Worm (Caenorhabditis elegans) whole organism, L1 larva: ENCODE results near the gene sri-61.
"Not testable (repeated sequence)": the region's sequence is repeated elsewhere in the genome, so short reads cannot be mapped to it uniquely, and the experiment has no call there.

ENCODE experiments used
- C34B4.2 ChIP-seq: sonication (generic microtip); optimal IDR thresholded peaks from 2 replicates; lab custom pipeline; 2017; ENCODE audit warnings: mild to moderate bottlenecking, missing genetic modification characterization, missing compliant biosample characterization
- aly-2 ChIP-seq: fragments of 150-350 bp; optimal IDR thresholded peaks from 2 replicates; lab custom pipeline; 2014; ENCODE audit warnings: missing biosample characterization, missing genetic modification characterization
- blmp-1 ChIP-seq: fragments of 150-350 bp; optimal IDR thresholded peaks from 2 replicates; lab custom pipeline; 2014; ENCODE audit warnings: missing biosample characterization, missing genetic modification characterization
- ceh-63 ChIP-seq: fragments of 200-800 bp; sonication (Bioruptor generic); optimal IDR thresholded peaks from 2 replicates; lab custom pipeline; 2018; ENCODE audit warnings: mild to moderate bottlenecking, missing genetic modification characterization, missing compliant biosample characterization
- ceh-82 ChIP-seq, 3 experiments: fragments of 150-350 bp in 1 of 3; sonication (generic microtip) in 2 of 3; optimal IDR thresholded peaks; 2 replicates each; lab custom pipeline; 2014 to 2017; ENCODE audit warnings: missing biosample characterization in 3 of 3, missing genetic modification characterization in 3 of 3
- ceh-90 ChIP-seq: sonication (generic microtip); optimal IDR thresholded peaks from 2 replicates; lab custom pipeline; 2016; ENCODE audit warnings: missing genetic modification characterization, missing compliant biosample characterization
- dsc-1 ChIP-seq: sonication (generic microtip); optimal IDR thresholded peaks from 2 replicates; lab custom pipeline; 2016; ENCODE audit warnings: mild to moderate bottlenecking, missing genetic modification characterization, missing compliant biosample characterization
- efl-1 ChIP-seq, 4 experiments: fragments of 150-350 bp; optimal IDR thresholded peaks in 3 of 4; peaks in 1 of 4; 1 replicate in 1 of 4; 2 replicates in 3 of 4; lab custom pipeline; 2014; ENCODE audit warnings: missing biosample characterization in 2 of 4, missing genetic modification characterization in 2 of 4, missing genetic modification reagents in 2 of 4
- egl-13 ChIP-seq: sonication (generic microtip); optimal IDR thresholded peaks from 2 replicates; lab custom pipeline; 2016; ENCODE audit warnings: missing genotype, missing genetic modification reagents, missing genetic modification characterization, missing compliant biosample characterization
- elt-3 ChIP-seq, 6 experiments: fragments of 150-350 bp in 1 of 6; sonication (generic microtip); optimal IDR thresholded peaks; 2 replicates each; lab custom pipeline; 2017 to 2018; ENCODE audit warnings: missing biosample characterization in 6 of 6, missing genetic modification characterization in 6 of 6, inconsistent platforms in 1 of 6
- fkh-10 ChIP-seq: sonication (generic microtip); optimal IDR thresholded peaks from 2 replicates; lab custom pipeline; 2017; ENCODE audit warnings: missing biosample characterization, missing genetic modification reagents, missing genetic modification characterization
- fkh-4 ChIP-seq: sonication (generic microtip); optimal IDR thresholded peaks from 2 replicates; lab custom pipeline; 2016; ENCODE audit warnings: missing compliant biosample characterization, missing genetic modification characterization, borderline replicate concordance
- fkh-8 ChIP-seq: sonication (generic microtip); optimal IDR thresholded peaks from 2 replicates; lab custom pipeline; 2016; ENCODE audit warnings: mild to moderate bottlenecking, missing genetic modification characterization, missing compliant biosample characterization
- grh-1 ChIP-seq: fragments of 200-800 bp; sonication (Bioruptor generic); IDR thresholded peaks from 2 replicates; pipeline ENCODE4 v1.3.6; 2022; ENCODE audit warnings: missing genetic modification reagents, missing genetic modification characterization, missing compliant biosample characterization
- hlh-17 ChIP-seq: fragments of 200-800 bp; sonication (Bioruptor generic); optimal IDR thresholded peaks from 2 replicates; lab custom pipeline; 2018; ENCODE audit warnings: missing genetic modification characterization, mild to moderate bottlenecking, missing compliant biosample characterization, moderate library complexity, borderline replicate concordance
- irx-1 ChIP-seq: sonication (generic microtip); optimal IDR thresholded peaks from 2 replicates; lab custom pipeline; 2016; ENCODE audit warnings: missing genetic modification characterization, missing compliant biosample characterization
- isw-1 ChIP-seq: fragments of 200-800 bp; sonication (Bioruptor generic); IDR thresholded peaks from 2 replicates; pipeline ENCODE4 v1.3.6; 2022; ENCODE audit warnings: missing genetic modification characterization, missing compliant biosample characterization
- lin-13 ChIP-seq: fragments of 150-350 bp; optimal IDR thresholded peaks from 2 replicates; lab custom pipeline; 2014; ENCODE audit warnings: missing biosample characterization, missing genetic modification reagents, missing genetic modification characterization
- lin-14 ChIP-seq: fragments of 200-800 bp; sonication (Bioruptor generic); optimal IDR thresholded peaks from 2 replicates; lab custom pipeline; 2018; ENCODE audit warnings: mild to moderate bottlenecking, missing genetic modification characterization, moderate library complexity, missing compliant biosample characterization
- lin-39 ChIP-seq: fragments of 150-350 bp; optimal IDR thresholded peaks from 2 replicates; lab custom pipeline; 2014; ENCODE audit warnings: missing biosample characterization, missing genetic modification reagents, missing genetic modification characterization
- lsy-2 ChIP-seq, 2 experiments: fragments of 150-350 bp; optimal IDR thresholded peaks; 2 replicates each; lab custom pipeline; 2014; ENCODE audit warnings: missing biosample characterization in 2 of 2, missing genetic modification characterization in 2 of 2
- mdl-1 ChIP-seq, 2 experiments: fragments of 150-350 bp; optimal IDR thresholded peaks; 2 replicates each; lab custom pipeline; 2014 to 2017; ENCODE audit warnings: missing biosample characterization in 2 of 2, missing genetic modification characterization in 2 of 2, inconsistent platforms in 1 of 2
- mef-2 ChIP-seq: fragments of 150-350 bp; optimal IDR thresholded peaks from 2 replicates; lab custom pipeline; 2014; ENCODE audit warnings: missing biosample characterization, missing genetic modification characterization
- nhr-19 ChIP-seq: fragments of 200-800 bp; sonication (Bioruptor generic); conservative IDR thresholded peaks from 2 replicates; pipeline ENCODE4 v1.3.6; 2022; ENCODE audit warnings: missing genetic modification characterization, missing compliant biosample characterization
- nhr-71 ChIP-seq: sonication (generic microtip); optimal IDR thresholded peaks from 2 replicates; lab custom pipeline; 2016; ENCODE audit warnings: mild to moderate bottlenecking, missing genetic modification characterization, moderate library complexity, missing compliant biosample characterization
- nhr-84 ChIP-seq: sonication (generic microtip); optimal IDR thresholded peaks from 2 replicates; lab custom pipeline; 2017; ENCODE audit warnings: missing biosample characterization, missing genetic modification characterization
- nhr-85 ChIP-seq: sonication (generic microtip); peaks from one replicate; lab custom pipeline; 2016; ENCODE audit warnings: missing genetic modification characterization, inconsistent platforms, missing compliant biosample characterization
- rnt-1 ChIP-seq: sonication (generic microtip); optimal IDR thresholded peaks from 2 replicates; lab custom pipeline; 2016; ENCODE audit warnings: mild to moderate bottlenecking, missing genetic modification characterization, moderate library complexity, missing compliant biosample characterization
- snu-23 ChIP-seq: sonication (generic microtip); optimal IDR thresholded peaks from 2 replicates; lab custom pipeline; 2016; ENCODE audit warnings: missing genetic modification characterization, missing compliant biosample characterization
- swsn-7 ChIP-seq: sonication (generic microtip); optimal IDR thresholded peaks from 2 replicates; lab custom pipeline; 2016; ENCODE audit warnings: missing genetic modification characterization, missing compliant biosample characterization
- tbx-2 ChIP-seq: sonication (generic microtip); optimal IDR thresholded peaks from 2 replicates; lab custom pipeline; 2016; ENCODE audit warnings: missing genetic modification characterization, missing compliant biosample characterization
- unc-130 ChIP-seq: fragments of 150-350 bp; optimal IDR thresholded peaks from 2 replicates; lab custom pipeline; 2017; ENCODE audit warnings: missing biosample characterization, missing genetic modification characterization, inconsistent platforms
- unc-62 ChIP-seq: fragments of 150-350 bp; optimal IDR thresholded peaks from 2 replicates; lab custom pipeline; 2014; ENCODE audit warnings: missing biosample characterization, missing genetic modification reagents, missing genetic modification characterization
- unc-86 ChIP-seq: sonication (generic microtip); optimal IDR thresholded peaks from 2 replicates; lab custom pipeline; 2016; ENCODE audit warnings: missing genetic modification characterization, missing compliant biosample characterization
- unc-98 ChIP-seq: fragments of 200-800 bp; sonication (Bioruptor generic); IDR thresholded peaks from 2 replicates; pipeline ENCODE4 v1.3.6; 2022; ENCODE audit warnings: missing genetic modification characterization, missing compliant biosample characterization
- ztf-11 ChIP-seq, 2 experiments: sonication (generic microtip); optimal IDR thresholded peaks; 2 replicates each; lab custom pipeline; 2016 to 2017; ENCODE audit warnings: missing genetic modification characterization in 2 of 2, missing biosample characterization in 1 of 2, missing compliant biosample characterization in 1 of 2

The sri-61 gene

DNA sequence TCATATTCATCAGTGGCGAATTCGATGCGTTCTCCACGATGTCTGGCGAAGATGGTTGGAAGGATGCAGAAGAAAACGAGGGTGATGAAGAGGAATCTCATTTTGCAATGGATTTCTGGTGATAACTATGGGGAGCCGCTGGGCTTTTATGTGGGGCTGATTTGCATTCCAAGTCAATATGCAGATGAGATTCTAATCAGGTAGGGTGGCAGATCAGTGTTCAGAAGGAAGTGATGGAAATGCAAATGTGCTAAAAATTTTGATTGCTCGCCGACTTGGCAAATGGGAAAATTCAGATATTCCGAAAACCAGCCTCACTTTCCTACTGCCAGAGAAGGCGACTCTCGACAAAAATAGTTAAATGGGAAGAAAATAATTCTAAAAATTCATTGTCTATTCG is 10.0 kb downstream of the sri-61 start, which contains the start of gene nspf-3:
Gene nspf-3 (minus strand): TSS at position 101 of the 400 bp plus-strand sequence.
- TF ChIP-seq aly-2 (no peak), C34B4.2 (tag; lab: Kevin White, UChicago) (no peak), nhr-85 (tag; lab: Kevin White, UChicago) (no peak), nhr-84 (tag; lab: Kevin White, UChicago) (no peak), blmp-1 (no peak), lin-39 (no peak), tbx-2 (no peak), fkh-10 (no peak), lsy-2 (tag; optimal IDR thresholded peaks at IDR 0.05; lab: Kevin White, UChicago) (no peak), unc-98 (GFP tag; lab: Robert Waterston, UW) (no peak)
- TF ChIP-seq, all 84 proteins: peak for 0

DNA sequence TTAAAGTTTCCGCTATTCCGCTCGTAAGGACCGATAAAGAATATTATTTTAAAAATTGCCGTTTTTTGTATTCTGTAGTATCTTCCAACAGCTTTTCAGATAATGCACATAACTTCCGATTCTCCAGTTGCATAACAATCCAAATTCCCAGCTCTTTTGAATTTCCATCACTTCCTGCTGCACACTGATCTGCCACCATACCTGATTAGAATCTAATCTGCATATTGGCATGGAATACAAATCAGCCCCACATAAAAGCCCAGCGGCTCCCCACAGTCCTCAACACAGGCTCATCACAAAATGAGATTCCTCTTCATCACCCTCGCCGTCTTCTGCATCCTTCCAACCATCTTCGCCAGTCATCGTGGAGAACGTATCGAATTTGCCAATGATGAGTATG is 11.5 kb downstream of the sri-61 start, which contains the start of gene nspf-2:
Gene nspf-2 (plus strand): TSS at position 301 of the 400 bp plus-strand sequence.
- TF ChIP-seq isw-1, tbx-2, fkh-8: not testable (repeated sequence)

DNA sequence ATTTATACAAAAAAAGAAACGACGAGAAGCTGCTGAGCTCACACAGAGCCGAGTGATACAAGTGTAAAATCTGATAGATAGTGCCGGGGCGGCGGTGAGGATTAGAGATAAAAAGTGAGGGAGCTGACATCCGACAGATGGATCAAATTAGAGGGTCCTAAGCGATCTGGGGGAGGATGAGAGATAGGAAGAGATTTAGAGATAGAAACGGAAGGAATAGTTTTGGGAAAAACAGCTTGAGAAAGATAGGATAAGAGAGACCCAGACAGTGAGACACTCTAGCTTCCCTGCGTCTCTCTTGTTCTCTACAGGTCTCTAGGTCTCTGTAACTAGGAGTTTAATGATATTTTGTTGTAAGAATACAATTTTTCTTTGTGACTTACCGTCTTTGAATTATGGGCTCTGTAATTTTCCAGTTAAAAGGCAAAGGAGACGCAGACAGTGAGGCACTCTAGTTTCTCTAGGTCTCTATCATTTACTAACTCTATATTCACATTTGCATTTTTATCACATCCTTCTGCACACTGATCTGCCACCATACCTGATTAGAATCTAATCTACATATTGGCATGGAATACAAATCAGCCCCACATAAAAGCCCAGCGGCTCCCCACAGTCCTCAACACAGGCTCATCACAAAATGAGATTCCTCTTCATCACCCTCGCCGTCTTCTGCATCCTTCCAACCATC is 13.0 kb downstream of the sri-61 start, which contains the start of the genes sup-9 and nspf-1:
Gene sup-9 (minus strand): TSS at position 43 of the 691 bp plus-strand sequence.
Gene nspf-1 (plus strand): TSS at position 641 of the 691 bp plus-strand sequence.
- peak; percentile 44 for TF ChIP-seq irx-1
- peak; percentile 32 for TF ChIP-seq swsn-7 (tag; lab: Kevin White, UChicago)
- peak; percentile 33 for TF ChIP-seq lin-13 (GFP tag; lab: Kevin White, UChicago)
- peak; percentile 50 to 51 for TF ChIP-seq efl-1 (optimal IDR thresholded peaks at IDR 0.05; lab: Kevin White, UChicago)
- TF ChIP-seq efl-1 (GFP tag; optimal IDR thresholded peaks at IDR 0.05 in 1 of 2; lab: Kevin White, UChicago): no peak
- TF ChIP-seq lsy-2 (tag; optimal IDR thresholded peaks at IDR 0.05; lab: Kevin White, UChicago): peak in 1 of 2 experiments; percentile 46
- no peak for TF ChIP-seq nhr-84 (tag; lab: Kevin White, UChicago)
- TF ChIP-seq elt-3 (tag; optimal IDR thresholded peaks at IDR 0.05; lab: Kevin White, UChicago): no peak
- peak; percentile 95 for TF ChIP-seq dsc-1 (tag; lab: Kevin White, UChicago)
- TF ChIP-seq nhr-19 (GFP tag; lab: Robert Waterston, UW): peak; percentile 43
- TF ChIP-seq unc-62 (GFP tag; lab: Kevin White, UChicago): no peak
- peak; percentile 63 for TF ChIP-seq fkh-10
- no peak for TF ChIP-seq ztf-11 (tag; optimal IDR thresholded peaks at IDR 0.05; lab: Kevin White, UChicago)
- TF ChIP-seq ceh-82 (tag; optimal IDR thresholded peaks at IDR 0.05; lab: Kevin White, UChicago): peak in 1 of 3 experiments; percentile 28
- peak; percentile 73 for TF ChIP-seq rnt-1
- no peak for TF ChIP-seq mef-2 (tag; lab: Kevin White, UChicago)
- TF ChIP-seq lin-14: peak; percentile 81
- TF ChIP-seq fkh-4 (tag; lab: Kevin White, UChicago): peak; percentile 78
- TF ChIP-seq snu-23 (GFP tag; lab: Kevin White, UChicago): peak; percentile 45
- TF ChIP-seq ceh-90 (tag; lab: Kevin White, UChicago): no peak
- TF ChIP-seq mdl-1 (tag; optimal IDR thresholded peaks at IDR 0.05; lab: Kevin White, UChicago): no peak
- TF ChIP-seq nhr-71 (tag; lab: Kevin White, UChicago): peak; percentile 63
- no peak for TF ChIP-seq ceh-63 (GFP tag; lab: Kevin White, UChicago)
- TF ChIP-seq unc-86 (tag; lab: Kevin White, UChicago): no peak

DNA sequence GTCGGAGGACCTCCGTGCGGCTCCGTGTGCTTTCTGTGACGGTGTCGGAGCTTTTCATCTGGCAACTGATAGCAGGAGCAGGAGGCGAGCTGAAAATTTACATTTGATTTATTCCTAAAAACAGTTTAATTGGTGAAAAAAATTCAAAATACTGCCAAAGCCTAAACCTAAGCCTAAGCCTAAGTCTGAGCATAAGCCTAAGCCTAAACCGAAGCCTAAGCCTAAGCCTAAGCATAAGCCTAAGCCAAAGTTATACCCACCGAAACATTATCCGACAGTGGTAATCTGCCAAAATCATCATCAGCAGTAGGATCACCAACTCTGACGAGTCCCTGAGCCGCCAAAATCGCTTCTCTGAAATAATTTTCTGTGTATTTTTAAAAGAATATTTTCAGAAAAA is 15.3 kb downstream of the sri-61 start:
- TF ChIP-seq egl-13 (tag; lab: Kevin White, UChicago): no peak
- TF ChIP-seq, all 84 proteins: peak for 0

DNA sequence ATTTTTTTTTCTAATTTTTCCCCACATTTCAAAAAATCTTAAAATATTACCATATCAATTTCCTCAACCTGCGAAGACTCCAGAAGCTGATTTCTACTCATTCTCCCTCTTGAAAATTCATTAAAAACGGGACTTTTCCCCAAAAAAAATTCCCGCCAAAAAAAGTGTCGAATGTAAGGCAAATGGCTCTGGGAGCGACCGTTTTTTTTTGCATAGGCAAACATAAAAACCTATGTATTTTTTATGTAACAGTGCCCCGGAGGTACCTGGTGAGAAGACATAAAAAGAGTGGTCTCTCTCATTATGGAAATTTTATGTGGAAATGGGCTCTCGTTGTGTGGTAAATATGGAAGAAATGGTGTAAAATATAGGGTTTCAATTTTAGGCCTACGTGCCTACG is 15.9 kb downstream of the sri-61 start, which contains the start of gene ceh-87:
Gene ceh-87 (minus strand): TSS at position 101 of the 400 bp plus-strand sequence.
- TF ChIP-seq ceh-82 (tag; optimal IDR thresholded peaks at IDR 0.05; lab: Kevin White, UChicago) (no peak), grh-1 (GFP tag; lab: Robert Waterston, UW) (no peak), irx-1 (no peak), unc-130 (tag; lab: Kevin White, UChicago) (no peak), unc-98 (GFP tag; lab: Robert Waterston, UW) (no peak), hlh-17 (GFP tag; lab: Kevin White, UChicago) (no peak)
